Worm (Caenorhabditis elegans) whole organism, midembryonic: ENCODE measurements around the gene F44E2.4.

ENCODE experiments used
- T22C8.4 ChIP-seq: fragments of 200-800 bp; sonication (Bioruptor generic); IDR thresholded peaks from 2 replicates; pipeline ENCODE4 v1.3.6; 2022; ENCODE audit warnings: missing genetic modification characterization, missing compliant biosample characterization
- cog-1 ChIP-seq: sonication (generic microtip); optimal IDR thresholded peaks from 2 replicates; lab custom pipeline; 2016; ENCODE audit warnings: missing genetic modification characterization, missing compliant biosample characterization
- klf-2 ChIP-seq: fragments of 200-800 bp; sonication (Bioruptor generic); conservative IDR thresholded peaks from 2 replicates; pipeline ENCODE4 v1.3.6; 2022; ENCODE audit warnings: missing genetic modification reagents, missing genetic modification characterization, missing compliant biosample characterization
- med-1 ChIP-seq: sonication (generic microtip); optimal IDR thresholded peaks from 2 replicates; lab custom pipeline; 2017; ENCODE audit warnings: missing genetic modification characterization, mild to moderate bottlenecking, missing compliant biosample characterization, antibody characterized with exemption, missing genetic modification reagents; ENCODE audit not compliant: insufficient read depth
- ztf-23 ChIP-seq: fragments of 200-800 bp; sonication (Bioruptor generic); IDR thresholded peaks from 2 replicates; pipeline ENCODE4 v1.3.6; 2022; ENCODE audit warnings: missing genetic modification reagents, missing genetic modification characterization, missing compliant biosample characterization

ce11 chrIII:8788690-8789089 lies 49.5 kb downstream of the F44E2.4 start:
- TF ChIP-seq ztf-23 (GFP tag; lab: Robert Waterston, UW): no peak
- no peak for TF ChIP-seq cog-1
- no peak for TF ChIP-seq klf-2 (GFP tag; lab: Robert Waterston, UW)
- no peak for TF ChIP-seq med-1 (GFP tag; lab: Kevin White, UChicago)
- no peak for TF ChIP-seq T22C8.4 (GFP tag; lab: Robert Waterston, UW)
